Fruit fly (Drosophila melanogaster) S2 (cell line): ENCODE results near the gene Cyp4ac2.

Experiments
- CG8478 ChIP-seq: fragments of >200 bp; optimal IDR thresholded peaks from 2 replicates; lab custom pipeline; 2018
- CTCF ChIP-seq, 2 experiments: fragments of >200 bp; optimal IDR thresholded peaks; 2 replicates each; lab custom pipeline; 2018

The Cyp4ac2 gene

DNA sequence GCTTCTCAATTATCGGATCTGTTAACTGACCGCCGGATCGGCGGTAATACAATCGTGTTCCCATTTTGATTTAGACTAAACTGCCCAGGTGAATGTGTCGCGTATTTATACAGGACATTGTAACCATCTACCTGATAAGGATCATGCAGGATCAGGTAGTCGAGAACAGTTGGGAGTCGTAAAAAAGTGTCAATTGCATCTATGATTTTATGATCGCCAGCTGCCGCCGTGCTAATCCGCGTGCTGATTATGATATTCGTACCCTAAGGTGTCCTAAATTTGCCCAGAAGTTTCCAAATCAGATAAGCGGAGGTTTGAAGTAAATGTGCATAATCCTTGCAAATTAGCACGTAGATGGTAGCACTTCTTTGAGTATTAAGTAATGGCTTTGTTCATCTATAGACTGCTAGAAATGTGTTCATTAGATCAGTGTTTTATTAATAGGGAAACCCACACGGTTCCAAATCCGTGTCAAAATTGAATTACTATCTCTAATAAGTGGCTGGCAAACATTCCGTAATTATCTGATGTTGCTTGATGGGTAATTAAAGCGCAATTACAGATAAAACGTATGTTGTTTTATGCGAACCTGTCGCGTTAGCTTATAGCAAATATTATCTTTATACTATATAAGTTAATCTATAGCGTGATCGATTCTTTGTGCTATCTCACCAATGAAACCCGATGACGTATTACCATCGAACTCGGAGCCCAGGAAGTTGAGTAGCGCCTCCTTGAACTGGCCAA is 11.2 kb downstream of the Cyp4ac2 start:
- TF ChIP-seq CG8478 (no peak), CTCF (optimal IDR thresholded peaks at IDR 0.05; lab: Kevin White, UChicago) (no peak)

dm6 chr2L:5278309-5279130 is 12.3 kb downstream of the Cyp4ac2 start, which contains the start of the genes Nin and Bub1:
Gene Nin, minus strand, starts transcription at chr2L:5278548.
Gene Bub1, plus strand, starts transcription at chr2L:5278865.
- TF ChIP-seq CTCF (optimal IDR thresholded peaks at IDR 0.05; lab: Kevin White, UChicago) (peak; percentile 89 to 90), CG8478 (no peak)

- TF ChIP-seq CG8478 (no peak), CTCF (optimal IDR thresholded peaks at IDR 0.05; lab: Kevin White, UChicago) (no peak)
Observed at dm6 chr2L:5284820-5285219, 18.6 kb downstream of the Cyp4ac2 start.

dm6 chr2L:5285860-5286259 is 19.7 kb downstream of the Cyp4ac2 start:
- TF ChIP-seq CG8478 (no peak), CTCF (optimal IDR thresholded peaks at IDR 0.05; lab: Kevin White, UChicago) (no peak)

DNA sequence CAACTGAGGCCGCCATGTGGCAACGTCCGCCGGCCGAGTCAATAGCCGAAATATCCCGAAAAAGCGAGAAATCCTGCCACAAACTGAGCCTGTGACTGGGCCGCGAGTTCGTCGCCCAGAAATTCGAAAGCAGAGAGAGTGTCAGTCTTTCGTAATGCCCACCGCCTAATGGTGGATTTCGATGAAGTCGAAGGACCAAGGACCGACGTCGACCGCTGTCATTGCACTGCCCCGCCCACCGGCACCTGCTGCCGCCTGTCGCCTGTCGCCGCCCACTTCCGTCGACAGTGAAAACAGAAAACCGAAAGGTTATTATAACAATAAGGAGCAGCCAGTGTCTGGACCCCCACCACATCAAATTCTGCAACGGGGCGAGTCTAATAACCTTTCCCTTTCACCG is 20.4 kb downstream of the Cyp4ac2 start:
- TF ChIP-seq CTCF (optimal IDR thresholded peaks at IDR 0.05; lab: Kevin White, UChicago): no peak

DNA sequence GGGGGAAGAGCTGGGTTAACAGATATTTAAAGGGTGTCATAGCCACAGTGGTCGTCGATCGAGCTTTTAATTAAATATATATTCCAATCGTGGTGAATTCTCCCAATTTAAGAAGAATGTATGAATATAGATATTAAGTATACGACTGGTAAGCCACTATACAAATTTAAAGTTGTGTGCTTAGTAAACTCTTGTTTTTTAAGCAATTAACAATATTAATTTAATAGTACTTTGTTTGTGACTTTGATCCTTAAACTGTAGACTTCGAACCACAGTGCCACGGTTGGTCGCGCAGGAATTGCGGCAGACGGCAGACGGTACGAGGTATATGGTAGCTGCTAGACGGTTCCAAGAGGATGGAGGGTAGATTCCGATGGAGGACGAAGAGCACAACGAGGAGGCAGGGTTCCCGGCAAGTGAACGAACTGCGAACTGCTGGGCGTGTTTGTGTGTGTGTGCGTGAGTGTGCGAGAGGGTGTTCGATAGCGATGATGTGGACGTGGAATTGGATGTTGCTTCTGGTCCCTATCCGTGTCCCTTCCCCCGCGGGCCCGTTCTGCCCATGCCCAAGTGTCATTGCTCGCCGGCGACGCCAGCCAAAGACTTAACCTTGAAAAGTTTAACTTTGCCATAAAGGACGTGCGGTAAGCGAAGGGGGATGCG is 21.5 kb downstream of the Cyp4ac2 start:
- TF ChIP-seq CTCF (optimal IDR thresholded peaks at IDR 0.05; lab: Kevin White, UChicago): no peak
- no peak for TF ChIP-seq CG8478

DNA sequence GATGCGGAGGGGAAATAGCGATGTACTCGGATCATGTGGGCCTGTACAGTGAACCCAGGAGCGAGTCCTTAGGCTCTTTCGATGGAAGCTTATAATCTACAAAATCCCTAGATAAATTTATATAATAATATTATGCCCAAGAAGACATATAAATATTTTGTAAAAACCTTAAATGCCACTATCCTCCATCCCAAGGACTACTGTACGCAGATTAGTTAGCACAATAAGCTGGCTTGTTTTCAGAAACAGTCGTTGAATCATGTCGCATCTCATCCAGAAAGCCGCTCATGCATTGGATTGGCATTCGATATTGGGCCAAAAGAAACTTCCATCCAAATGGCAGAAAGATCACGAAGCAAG is 22.1 kb downstream of the Cyp4ac2 start:
- TF ChIP-seq CG8478: no peak
- no peak for TF ChIP-seq CTCF (optimal IDR thresholded peaks at IDR 0.05; lab: Kevin White, UChicago)

DNA sequence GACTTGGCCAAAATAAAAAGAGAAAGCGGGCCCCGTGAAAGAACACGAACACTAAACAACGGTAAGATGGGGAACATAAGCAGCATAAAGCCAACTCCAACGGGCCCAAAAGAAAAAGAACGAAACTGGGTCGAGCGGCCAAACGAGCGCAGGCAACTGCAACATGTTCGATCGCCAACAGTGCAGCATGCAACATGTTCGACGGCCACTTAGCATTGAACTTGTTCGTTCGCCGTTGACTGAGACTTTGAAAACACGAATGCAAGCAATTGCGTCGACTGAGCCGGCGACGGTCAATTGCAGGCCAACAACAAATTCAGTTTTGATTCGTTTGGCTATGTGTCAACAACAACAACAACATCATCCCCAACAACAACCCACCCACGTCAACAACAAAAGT is 22.5 kb downstream of the Cyp4ac2 start, which contains the start of gene vri:
Gene vri (plus strand): TSS at position 224 of the 400 bp plus-strand sequence.
- TF ChIP-seq CTCF (optimal IDR thresholded peaks at IDR 0.05; lab: Kevin White, UChicago) (no peak), CG8478 (no peak)

dm6 chr2L:5289921-5290320 is 23.7 kb downstream of the Cyp4ac2 start:
- TF ChIP-seq CTCF (optimal IDR thresholded peaks at IDR 0.05; lab: Kevin White, UChicago) (no peak), CG8478 (no peak)

DNA sequence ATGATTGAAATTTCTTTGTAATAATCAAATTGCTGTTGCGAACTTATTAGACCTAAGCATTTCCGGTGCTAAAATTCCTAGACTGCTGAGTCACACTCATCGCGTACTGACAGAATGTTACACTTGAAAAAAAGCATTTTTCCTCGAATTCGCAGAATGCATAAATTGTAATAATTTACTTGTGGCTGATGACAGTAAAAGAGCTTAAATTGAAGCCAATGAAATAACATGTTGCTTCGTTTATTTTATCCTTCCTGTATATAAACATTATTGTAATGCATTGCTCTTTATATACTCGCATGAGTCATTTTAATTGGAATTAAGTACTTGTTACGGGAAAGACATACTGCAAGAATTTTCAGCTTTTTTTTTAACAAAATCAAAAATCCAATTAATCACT is 24.3 kb downstream of the Cyp4ac2 start:
- TF ChIP-seq CG8478 (no peak), CTCF (optimal IDR thresholded peaks at IDR 0.05; lab: Kevin White, UChicago) (no peak)

DNA sequence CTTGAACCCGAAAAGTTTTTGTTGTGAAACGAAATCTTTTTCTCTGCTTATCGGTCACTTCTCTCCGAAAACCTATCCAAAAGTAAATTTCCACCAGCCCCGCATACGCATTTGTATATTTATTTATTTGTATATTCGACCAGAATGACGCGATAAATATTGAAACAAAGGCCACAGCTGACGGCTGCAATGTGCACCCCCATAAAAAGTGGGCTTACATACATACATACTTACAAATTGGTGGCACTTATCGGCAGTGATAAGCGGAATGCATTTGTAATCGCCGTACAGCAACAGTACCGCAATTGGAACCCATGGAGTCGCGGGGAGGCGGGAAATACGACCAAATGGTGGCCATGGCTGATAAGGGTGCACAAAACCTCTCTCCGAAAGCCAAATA is 25.0 kb downstream of the Cyp4ac2 start:
- TF ChIP-seq CTCF (optimal IDR thresholded peaks at IDR 0.05; lab: Kevin White, UChicago) (no peak), CG8478 (no peak)

- no peak for TF ChIP-seq CTCF (optimal IDR thresholded peaks at IDR 0.05; lab: Kevin White, UChicago)
- TF ChIP-seq CG8478: no peak
Observed at dm6 chr2L:5291869-5292642, 25.9 kb downstream of the Cyp4ac2 start.

DNA sequence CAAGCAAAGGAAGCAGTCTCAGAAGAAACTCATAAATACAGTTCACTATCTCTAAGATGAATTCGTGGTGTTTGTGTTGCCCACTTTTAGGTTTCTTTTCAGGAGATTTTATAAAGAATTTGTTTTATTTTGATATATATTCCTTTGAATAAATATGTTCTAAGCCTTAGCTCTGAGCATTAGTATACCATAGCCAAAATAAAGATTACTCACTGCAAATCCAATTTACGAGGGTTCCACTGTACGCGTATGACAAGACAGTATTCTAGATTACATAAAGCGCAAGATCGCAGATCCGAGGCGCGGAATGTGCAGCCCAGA is 26.4 kb downstream of the Cyp4ac2 start:
- TF ChIP-seq CG8478: no peak
- no peak for TF ChIP-seq CTCF (optimal IDR thresholded peaks at IDR 0.05; lab: Kevin White, UChicago)

DNA sequence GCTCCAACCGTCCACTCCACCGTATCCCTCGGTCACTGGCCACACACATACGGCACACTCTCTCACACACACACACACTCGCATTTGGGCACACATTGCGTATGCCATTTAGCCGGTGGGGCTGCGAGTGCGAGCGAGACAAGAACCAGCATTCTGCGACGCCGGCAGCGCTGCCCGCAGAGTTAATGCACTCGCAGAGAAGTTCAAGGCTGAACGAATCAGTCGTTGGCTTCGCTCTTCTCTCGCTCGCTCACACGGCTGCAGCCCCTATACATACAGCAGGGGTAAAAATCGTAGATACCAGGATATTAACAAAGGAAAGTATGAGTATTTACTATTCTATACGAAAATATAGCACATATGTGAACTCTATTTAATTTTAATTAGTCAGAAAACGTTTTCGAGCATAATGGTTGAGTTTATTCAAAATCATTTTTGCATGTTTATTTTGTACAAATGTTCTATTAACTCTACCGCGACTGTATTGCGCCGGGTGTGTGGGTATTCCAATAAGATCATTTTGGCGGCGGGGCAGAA is 26.9 kb downstream of the Cyp4ac2 start:
- TF ChIP-seq CTCF (optimal IDR thresholded peaks at IDR 0.05; lab: Kevin White, UChicago) (no peak), CG8478 (no peak)
